Fruit fly (Drosophila melanogaster) whole organism, prepupa: ENCODE data around the gene CG13318.

Experiments
- Blimp-1 ChIP-seq: fragments of 200-800 bp; sonication (Bioruptor generic); optimal IDR thresholded peaks from 3 replicates; lab custom pipeline; 2017; ENCODE audit warnings: missing biosample characterization, missing genetic modification characterization, mild to moderate bottlenecking, moderate library complexity, missing genetic modification reagents
- CG10631 ChIP-seq: fragments of 200-800 bp; sonication (Bioruptor generic); optimal IDR thresholded peaks from 2 replicates; lab custom pipeline; 2016; ENCODE audit warnings: missing biosample characterization, missing genetic modification characterization
- CG10669 ChIP-seq: fragments of 200-800 bp; sonication (Bioruptor generic); optimal IDR thresholded peaks from 3 replicates; lab custom pipeline; 2018; ENCODE audit warnings: missing biosample characterization, mild to moderate bottlenecking, missing genetic modification characterization, moderate library complexity
- CG11294 ChIP-seq: fragments of 200-800 bp; sonication (Bioruptor generic); IDR thresholded peaks from 2 replicates; pipeline ENCODE4 v1.3.6; 2022; ENCODE audit warnings: missing biosample characterization, missing genetic modification characterization
- CG11902 ChIP-seq: fragments of 200-800 bp; sonication (Bioruptor generic); optimal IDR thresholded peaks from 3 replicates; lab custom pipeline; 2016; ENCODE audit warnings: missing biosample characterization, missing genetic modification characterization
- CG1621 ChIP-seq: fragments of 200-800 bp; sonication (Bioruptor generic); optimal IDR thresholded peaks from 3 replicates; lab custom pipeline; 2018; ENCODE audit warnings: missing biosample characterization, mild to moderate bottlenecking, missing genetic modification characterization
- CG16779 ChIP-seq: fragments of 200-800 bp; sonication (Bioruptor generic); optimal IDR thresholded peaks from 3 replicates; lab custom pipeline; 2017; ENCODE audit warnings: missing biosample characterization, mild to moderate bottlenecking, missing genetic modification characterization
- CG3032 ChIP-seq: fragments of 200-800 bp; optimal IDR thresholded peaks from 2 replicates; lab custom pipeline; 2019; ENCODE audit warnings: missing biosample characterization, mild to moderate bottlenecking, missing genetic modification characterization, moderate library complexity
- CG31627 ChIP-seq: fragments of 200-800 bp; sonication (Bioruptor generic); optimal IDR thresholded peaks from 3 replicates; lab custom pipeline; 2016; ENCODE audit warnings: missing biosample characterization, missing genetic modification characterization
- CG32006 ChIP-seq: fragments of 200-800 bp; sonication (Bioruptor generic); optimal IDR thresholded peaks from 3 replicates; lab custom pipeline; 2017; ENCODE audit warnings: missing biosample characterization, mild to moderate bottlenecking, missing genetic modification characterization
- CG34406 ChIP-seq: fragments of 200-800 bp; sonication (Bioruptor generic); optimal IDR thresholded peaks from 3 replicates; lab custom pipeline; 2016; ENCODE audit warnings: missing biosample characterization, missing genetic modification characterization
- CG4318 ChIP-seq: fragments of 200-800 bp; sonication (Bioruptor generic); optimal IDR thresholded peaks from 3 replicates; lab custom pipeline; 2017; ENCODE audit warnings: missing biosample characterization, mild to moderate bottlenecking, missing genetic modification characterization
- CG6163 ChIP-seq: fragments of 200-800 bp; sonication (Bioruptor generic); IDR thresholded peaks from 3 replicates; pipeline ENCODE4 v1.3.6; 2022; ENCODE audit warnings: missing biosample characterization, missing genetic modification characterization
- CG6792 ChIP-seq: fragments of 200-800 bp; sonication (Bioruptor generic); optimal IDR thresholded peaks from 3 replicates; lab custom pipeline; 2016; ENCODE audit warnings: missing biosample characterization, missing genetic modification characterization
- CG6808 ChIP-seq: fragments of 200-800 bp; sonication (Bioruptor generic); optimal IDR thresholded peaks from 3 replicates; lab custom pipeline; 2017; ENCODE audit warnings: missing biosample characterization, missing genetic modification characterization, mild to moderate bottlenecking, moderate library complexity, missing genetic modification reagents
- CG6854 ChIP-seq: fragments of 200-800 bp; sonication (Bioruptor generic); optimal IDR thresholded peaks from 2 replicates; lab custom pipeline; 2017; ENCODE audit warnings: missing biosample characterization, mild to moderate bottlenecking, missing genetic modification characterization
- CG8119 ChIP-seq: fragments of 200-800 bp; sonication (Bioruptor generic); IDR thresholded peaks from 3 replicates; pipeline ENCODE4 v1.3.6; 2022; ENCODE audit warnings: missing biosample characterization, missing genetic modification characterization
- Eip93F ChIP-seq: fragments of 200-800 bp; sonication (Bioruptor generic); optimal IDR thresholded peaks from 2 replicates; lab custom pipeline; 2016; ENCODE audit warnings: missing biosample characterization, mild to moderate bottlenecking, missing genetic modification characterization
- Ets21C ChIP-seq: fragments of 200-800 bp; sonication (Bioruptor generic); optimal IDR thresholded peaks from 3 replicates; lab custom pipeline; 2016; ENCODE audit warnings: missing biosample characterization, missing genetic modification characterization
- Gug ChIP-seq: fragments of 200-800 bp; sonication (Bioruptor generic); IDR thresholded peaks from 2 replicates; pipeline ENCODE4 v1.3.6; 2022; ENCODE audit warnings: missing biosample characterization, missing genetic modification characterization
- Hr38 ChIP-seq: sonication (Bioruptor generic); optimal IDR thresholded peaks from 2 replicates; lab custom pipeline; 2016; ENCODE audit warnings: missing biosample characterization, missing genetic modification characterization
- Lpt ChIP-seq: fragments of 200-800 bp; sonication (Bioruptor generic); optimal IDR thresholded peaks from 3 replicates; lab custom pipeline; 2016; ENCODE audit warnings: missing biosample characterization, missing genetic modification characterization
- Met ChIP-seq: fragments of 200-800 bp; sonication (Bioruptor generic); optimal IDR thresholded peaks from 3 replicates; lab custom pipeline; 2016; ENCODE audit warnings: missing biosample characterization, missing genetic modification characterization
- OdsH ChIP-seq: fragments of 200-800 bp; sonication (Bioruptor generic); optimal IDR thresholded peaks from 3 replicates; lab custom pipeline; 2016; ENCODE audit warnings: missing biosample characterization, missing genetic modification characterization
- Sox102F ChIP-seq: fragments of 200-800 bp; sonication (Bioruptor generic); optimal IDR thresholded peaks from 2 replicates; lab custom pipeline; 2016; ENCODE audit warnings: missing biosample characterization, mild to moderate bottlenecking, missing genetic modification characterization
- cyc ChIP-seq: fragments of 200-800 bp; sonication (Bioruptor generic); optimal IDR thresholded peaks from 3 replicates; lab custom pipeline; 2016; ENCODE audit warnings: missing biosample characterization, missing genetic modification characterization
- dac ChIP-seq: fragments of 200-800 bp; sonication (Bioruptor generic); optimal IDR thresholded peaks from 2 replicates; lab custom pipeline; 2017; ENCODE audit warnings: missing biosample characterization, mild to moderate bottlenecking, missing genetic modification characterization
- esn ChIP-seq: fragments of 200-800 bp; sonication (Bioruptor generic); optimal IDR thresholded peaks from 2 replicates; lab custom pipeline; 2016; ENCODE audit warnings: missing biosample characterization, mild to moderate bottlenecking, missing genetic modification characterization, moderate library complexity
- fd59A ChIP-seq: fragments of 200-800 bp; sonication (Bioruptor generic); optimal IDR thresholded peaks from 2 replicates; lab custom pipeline; 2017; ENCODE audit warnings: missing biosample characterization, mild to moderate bottlenecking, missing genetic modification characterization, missing genetic modification reagents
- lz ChIP-seq: fragments of 200-800 bp; sonication (Bioruptor generic); optimal IDR thresholded peaks from 3 replicates; lab custom pipeline; 2016; ENCODE audit warnings: missing biosample characterization, missing genetic modification characterization
- net ChIP-seq: fragments of 200-800 bp; sonication (Bioruptor generic); optimal IDR thresholded peaks from 3 replicates; lab custom pipeline; 2016; ENCODE audit warnings: missing biosample characterization, missing genetic modification characterization
- pdm3 ChIP-seq: fragments of 200-800 bp; sonication (Bioruptor generic); optimal IDR thresholded peaks from 3 replicates; lab custom pipeline; 2016; ENCODE audit warnings: missing biosample characterization, missing genetic modification characterization
- ss ChIP-seq, 2 experiments: fragments of 200-800 bp; sonication (Bioruptor generic); optimal IDR thresholded peaks; 2 replicates in 1 of 2; 3 replicates in 1 of 2; lab custom pipeline; 2017 to 2018; ENCODE audit warnings: mild to moderate bottlenecking in 2 of 2, missing biosample characterization in 2 of 2, missing genetic modification characterization in 2 of 2, moderate library complexity in 1 of 2
- svp ChIP-seq: fragments of 200-800 bp; sonication (Bioruptor generic); peaks from one replicate; lab custom pipeline; 2016; ENCODE audit warnings: missing biosample characterization, missing genetic modification characterization

Gene CG13318

dm6 chr3R:8731597-8732263 is 40.8 kb downstream of the CG13318 start, which contains the start of the genes M1BP and CG8202 (continued):
- TF ChIP-seq Eip93F (GFP tag; lab: Kevin White, UChicago) (peak; percentile 44), CG4318 (GFP tag; lab: Kevin White, UChicago) (no peak), Met (GFP tag; lab: Kevin White, UChicago) (no peak), Ets21C (GFP tag; lab: Kevin White, UChicago) (peak; percentile 62), Blimp-1 (GFP tag; lab: Kevin White, UChicago) (peak; percentile 77), CG6854 (GFP tag; lab: Kevin White, UChicago) (peak; percentile 75), CG3032 (tag; lab: Kevin White, UChicago) (peak; percentile 91), ss (GFP tag; optimal IDR thresholded peaks at IDR 0.05; lab: Kevin White, UChicago) (no peak), CG6163 (GFP tag; lab: Robert Waterston, UW) (no peak; the same call in 2 of the 3 replicates), Sox102F (GFP tag; lab: Kevin White, UChicago) (no peak), Gug (0 out of 2 replicates have a peak, but pooled peaks have one; percentile 30), CG34406 (GFP tag; lab: Kevin White, UChicago) (peak; percentile 92), OdsH (GFP tag; lab: Kevin White, UChicago) (peak; percentile 89), svp (GFP tag; lab: Kevin White, UChicago) (no peak), CG31627 (GFP tag; lab: Kevin White, UChicago) (peak; percentile 76), CG32006 (GFP tag; lab: Kevin White, UChicago) (peak; percentile 93), Lpt (GFP tag; lab: Kevin White, UChicago) (peak; percentile 73), CG10669 (GFP tag; lab: Kevin White, UChicago) (peak; percentile 74), CG16779 (no peak)

DNA sequence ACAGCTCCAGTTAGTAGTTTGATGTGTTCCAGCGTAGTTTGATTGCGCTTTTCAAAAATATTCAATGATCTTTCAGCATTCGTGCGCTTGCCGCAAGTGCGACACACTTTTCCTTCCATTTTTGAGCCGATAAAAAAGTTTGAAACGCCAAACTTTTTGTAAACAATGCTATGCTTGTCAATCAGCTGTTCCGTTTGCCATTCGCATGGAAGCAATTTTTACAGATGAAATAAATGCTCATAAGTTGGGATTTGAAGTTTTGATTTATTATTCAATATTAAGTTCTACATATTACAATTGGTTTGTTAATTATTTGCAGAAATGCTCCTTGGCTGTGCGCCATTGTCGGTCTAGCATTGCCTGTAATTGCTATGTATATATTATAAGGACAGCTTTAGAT is 42.9 kb downstream of the CG13318 start, which contains the start of gene ranshi:
Gene ranshi (minus strand): TSS at position 152 of the 400 bp plus-strand sequence.
- TF ChIP-seq pdm3 (GFP tag; lab: Kevin White, UChicago), result no peak
- TF ChIP-seq CG10669 (GFP tag; lab: Kevin White, UChicago), result no peak
- TF ChIP-seq CG6808 (GFP tag; lab: Kevin White, UChicago), result no peak
- no peak for TF ChIP-seq dac
- TF ChIP-seq lz, result no peak
- TF ChIP-seq net (GFP tag; lab: Kevin White, UChicago), result no peak
- TF ChIP-seq CG1621 (tag; lab: Kevin White, UChicago), result no peak
- TF ChIP-seq Hr38 (GFP tag; lab: Kevin White, UChicago), result no peak

dm6 chr3R:8726632-8727031 is 45.9 kb downstream of the CG13318 start, which contains the start of gene CG8159:
Gene CG8159 (plus strand): TSS chr3R:8726854.
- TF ChIP-seq Ets21C (GFP tag; lab: Kevin White, UChicago) (no peak), esn (GFP tag; lab: Kevin White, UChicago) (peak; percentile 25)
- TF ChIP-seq, all 60 proteins: peak for 1

DNA sequence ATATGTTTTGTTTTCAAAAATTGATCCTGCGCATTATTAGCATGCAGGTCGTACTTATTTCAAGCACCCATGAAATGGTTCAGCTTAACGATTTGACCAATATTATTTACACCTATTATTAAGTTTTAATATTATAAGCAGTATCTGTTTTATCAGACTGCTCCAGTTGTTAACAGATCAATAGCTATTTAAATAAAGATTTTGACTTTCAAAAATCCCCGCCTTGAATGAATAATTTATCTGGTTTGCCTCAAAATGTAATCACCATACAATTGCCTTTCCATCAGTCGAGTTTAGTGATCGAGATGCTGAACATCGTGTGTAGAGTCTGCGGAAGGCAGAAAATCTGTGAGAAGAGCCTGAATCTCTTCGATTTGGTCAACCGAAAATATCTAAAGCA is 47.3 kb downstream of the CG13318 start, which contains the start of gene ouib:
Gene ouib (plus strand): TSS at position 301 of the 400 bp plus-strand sequence.
- TF ChIP-seq CG11294 (GFP tag; lab: Robert Waterston, UW) (no peak), CG11902 (no peak), OdsH (GFP tag; lab: Kevin White, UChicago) (no peak), CG6792 (no peak), CG10631 (GFP tag; lab: Kevin White, UChicago) (no peak), CG6163 (GFP tag; lab: Robert Waterston, UW) (no peak), fd59A (no peak), CG31627 (GFP tag; lab: Kevin White, UChicago) (no peak), CG4318 (GFP tag; lab: Kevin White, UChicago) (no peak), cyc (no peak), CG8119 (GFP tag; lab: Robert Waterston, UW) (no peak), CG32006 (GFP tag; lab: Kevin White, UChicago) (no peak), svp (GFP tag; lab: Kevin White, UChicago) (no peak)
- TF ChIP-seq, all 60 proteins: peak for 0
